Worm (Caenorhabditis elegans) whole organism, L4/young adult: Measurements from ENCODE around the gene C37H5.5.

ENCODE experiments used
- W03F9.2 ChIP-seq: fragments of 150-350 bp; optimal IDR thresholded peaks from 2 replicates; lab custom pipeline; 2014; ENCODE audit warnings: missing biosample characterization, missing genetic modification characterization
- dao-5 ChIP-seq: sonication (generic microtip); optimal IDR thresholded peaks from 2 replicates; lab custom pipeline; 2016; ENCODE audit warnings: missing genotype, missing genetic modification characterization, moderate library complexity, missing compliant biosample characterization
- him-1 ChIP-seq: sonication (generic microtip); optimal IDR thresholded peaks from 2 replicates; lab custom pipeline; 2016; ENCODE audit warnings: missing genotype, missing genetic modification reagents, missing genetic modification characterization, missing compliant biosample characterization

DNA sequence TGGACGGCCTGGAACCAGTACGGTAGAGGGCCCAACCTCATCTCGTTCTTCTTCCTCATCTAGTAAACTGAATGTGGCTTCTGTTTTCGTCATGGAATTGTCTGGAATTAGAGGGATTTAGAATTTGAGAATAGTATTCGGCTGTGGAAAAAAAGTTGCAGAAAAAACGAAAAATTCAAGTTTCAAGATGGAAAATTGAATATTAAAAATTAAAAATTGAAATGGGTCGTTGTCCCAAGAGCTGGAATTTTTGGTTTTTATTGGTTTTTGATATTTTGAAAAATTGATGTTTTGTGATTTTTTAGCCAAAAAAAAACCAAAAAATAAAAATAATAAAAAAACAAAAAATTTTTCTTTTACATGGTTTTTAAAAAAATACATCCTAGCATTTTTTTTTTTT, 21.3 kb upstream of the C37H5.5 start, which contains the start of gene R02F11.3:
- TF ChIP-seq him-1 (tag; lab: Kevin White, UChicago), result no peak
- no peak for TF ChIP-seq dao-5 (tag; lab: Kevin White, UChicago)
- TF ChIP-seq W03F9.2, result no peak
